Fruit fly (Drosophila melanogaster) whole organism, embryonic: ENCODE measurements around the gene CG42540.

Experiments used
- Adf1 ChIP-seq: fragments of 200-800 bp; sonication (Bioruptor generic); IDR thresholded peaks from 2 replicates; pipeline ENCODE4 v1.3.6; 2022; ENCODE audit warnings: missing biosample characterization, missing genetic modification characterization
- Blimp-1 ChIP-seq: fragments of 200-800 bp; sonication (Bioruptor generic); optimal IDR thresholded peaks from 3 replicates; lab custom pipeline; 2018; ENCODE audit warnings: missing biosample characterization, missing genetic modification characterization, mild to moderate bottlenecking, moderate library complexity, missing genetic modification reagents
- CG11085 ChIP-seq: fragments of 200-800 bp; sonication (Bioruptor generic); IDR thresholded peaks from 2 replicates; pipeline ENCODE4 v1.3.6; 2022; ENCODE audit warnings: missing biosample characterization, missing genetic modification characterization
- CG13287 ChIP-seq: fragments of 200-800 bp; sonication (Bioruptor generic); IDR thresholded peaks from 2 replicates; pipeline ENCODE4 v1.3.6; 2022; ENCODE audit warnings: missing biosample characterization, missing genetic modification characterization; ENCODE audit not compliant: partially characterized antibody
- CG1832 ChIP-seq: fragments of 200-800 bp; sonication (Bioruptor generic); optimal IDR thresholded peaks from 2 replicates; lab custom pipeline; 2017; ENCODE audit warnings: missing biosample characterization, mild to moderate bottlenecking, missing genetic modification characterization, inconsistent platforms
- CG2678 ChIP-seq: fragments of 200-800 bp; sonication (Bioruptor generic); optimal IDR thresholded peaks from 3 replicates; lab custom pipeline; 2019; ENCODE audit warnings: missing biosample characterization, mild to moderate bottlenecking, missing genetic modification characterization, moderate library complexity
- CG3163 ChIP-seq: fragments of 200-800 bp; sonication (Bioruptor generic); optimal IDR thresholded peaks from 3 replicates; lab custom pipeline; 2016; ENCODE audit warnings: missing biosample characterization, missing genetic modification characterization
- CG34422 ChIP-seq: fragments of 200-800 bp; sonication (Bioruptor generic); IDR thresholded peaks from 3 replicates; pipeline ENCODE4 v1.3.6; 2022; ENCODE audit warnings: missing biosample characterization, missing genetic modification characterization
- CG5180 ChIP-seq: fragments of 200-800 bp; sonication (Bioruptor generic); optimal IDR thresholded peaks from 3 replicates; lab custom pipeline; 2017; ENCODE audit warnings: missing biosample characterization, missing genetic modification characterization, mild to moderate bottlenecking, moderate library complexity, missing genetic modification reagents
- CG6175 ChIP-seq: fragments of 200-800 bp; sonication (Bioruptor generic); IDR thresholded peaks from 3 replicates; pipeline ENCODE4 v1.3.6; 2022; ENCODE audit warnings: missing biosample characterization, missing genetic modification characterization
- CG7928 ChIP-seq: fragments of 200-800 bp; sonication (Bioruptor generic); optimal IDR thresholded peaks from 2 replicates; lab custom pipeline; 2017; ENCODE audit warnings: missing biosample characterization, mild to moderate bottlenecking, missing genetic modification characterization
- CG8089 ChIP-seq: fragments of 200-800 bp; sonication (Bioruptor generic); optimal IDR thresholded peaks from 3 replicates; lab custom pipeline; 2016; ENCODE audit warnings: missing biosample characterization, missing genetic modification characterization
- Deaf1 ChIP-seq: fragments of 200-800 bp; optimal IDR thresholded peaks from 3 replicates; lab custom pipeline; 2019; ENCODE audit warnings: missing biosample characterization, mild to moderate bottlenecking, missing genetic modification characterization, moderate library complexity
- HmgZ ChIP-seq: fragments of 200-800 bp; sonication (Bioruptor generic); optimal IDR thresholded peaks from 2 replicates; lab custom pipeline; 2018; ENCODE audit warnings: missing biosample characterization, mild to moderate bottlenecking, missing genetic modification characterization
- Jarid2 ChIP-seq: fragments of 200-800 bp; sonication (Bioruptor generic); optimal IDR thresholded peaks from 3 replicates; lab custom pipeline; 2017; ENCODE audit warnings: mild to moderate bottlenecking, missing biosample characterization, missing genetic modification reagents, missing genetic modification characterization
- PHDP ChIP-seq: fragments of 200-800 bp; sonication (Bioruptor generic); optimal IDR thresholded peaks from 3 replicates; lab custom pipeline; 2018; ENCODE audit warnings: missing biosample characterization, mild to moderate bottlenecking, missing genetic modification characterization, moderate library complexity
- Rfx ChIP-seq: fragments of 200-800 bp; sonication (Bioruptor generic); IDR thresholded peaks from 2 replicates; pipeline ENCODE4 v1.3.6; 2022; ENCODE audit warnings: missing biosample characterization, missing genetic modification characterization
- Spps ChIP-seq: fragments of 200-800 bp; sonication (Bioruptor generic); optimal IDR thresholded peaks from 2 replicates; lab custom pipeline; 2018; ENCODE audit warnings: missing biosample characterization, mild to moderate bottlenecking, missing genetic modification characterization
- bab2 ChIP-seq: fragments of 200-800 bp; sonication (Bioruptor generic); optimal IDR thresholded peaks from 2 replicates; lab custom pipeline; 2016; ENCODE audit warnings: missing biosample characterization, missing genetic modification characterization
- btn ChIP-seq: fragments of 200-800 bp; sonication (Bioruptor generic); optimal IDR thresholded peaks from 2 replicates; lab custom pipeline; 2016; ENCODE audit warnings: missing biosample characterization, missing genetic modification characterization
- chinmo ChIP-seq: fragments of 200-800 bp; sonication (Bioruptor generic); IDR thresholded peaks from 4 replicates; pipeline ENCODE4 v1.3.6; 2022; ENCODE audit warnings: missing biosample characterization, missing genetic modification characterization; ENCODE audit not compliant: partially characterized antibody
- chn ChIP-seq: fragments of 200-800 bp; sonication (Bioruptor generic); optimal IDR thresholded peaks from 2 replicates; lab custom pipeline; 2016; ENCODE audit warnings: missing biosample characterization, missing genetic modification characterization
- ci ChIP-seq: fragments of 200-800 bp; sonication (Bioruptor generic); IDR thresholded peaks from 3 replicates; pipeline ENCODE4 v1.3.6; 2022; ENCODE audit warnings: missing biosample characterization, missing genetic modification characterization
- corto ChIP-seq: fragments of 200-800 bp; sonication (Bioruptor generic); optimal IDR thresholded peaks from 2 replicates; lab custom pipeline; 2016; ENCODE audit warnings: missing biosample characterization, mild to moderate bottlenecking, missing genetic modification characterization, moderate library complexity
- crol ChIP-seq: fragments of 200-800 bp; sonication (Bioruptor generic); IDR thresholded peaks from 2 replicates; pipeline ENCODE4 v1.3.6; 2022; ENCODE audit warnings: missing biosample characterization, missing genetic modification characterization
- eve ChIP-seq, 2 experiments: fragments of >200 bp; optimal IDR thresholded peaks; 2 replicates each; lab custom pipeline; 2017; ENCODE audit warnings: missing biosample characterization in 2 of 2, missing genetic modification characterization in 2 of 2
- ewg ChIP-seq: fragments of 200-800 bp; sonication (Bioruptor generic); optimal IDR thresholded peaks from 3 replicates; lab custom pipeline; 2017; ENCODE audit warnings: mild to moderate bottlenecking, missing biosample characterization, missing genetic modification reagents, missing genetic modification characterization
- fd3F ChIP-seq: fragments of 200-800 bp; sonication (Bioruptor generic); optimal IDR thresholded peaks from 2 replicates; lab custom pipeline; 2018; ENCODE audit warnings: missing biosample characterization, mild to moderate bottlenecking, missing genetic modification characterization, moderate library complexity
- ftz-f1 ChIP-seq: fragments of 200-800 bp; sonication (Bioruptor generic); optimal IDR thresholded peaks from 2 replicates; lab custom pipeline; 2016; ENCODE audit warnings: missing biosample characterization, missing genetic modification characterization
- klu ChIP-seq: fragments of 200-800 bp; sonication (Bioruptor generic); IDR thresholded peaks from 2 replicates; pipeline ENCODE4 v1.3.6; 2022; ENCODE audit warnings: missing biosample characterization, missing genetic modification characterization
- oc ChIP-seq: fragments of 200-800 bp; sonication (Bioruptor generic); optimal IDR thresholded peaks from 2 replicates; lab custom pipeline; 2018; ENCODE audit warnings: missing biosample characterization, mild to moderate bottlenecking, missing genetic modification characterization, moderate library complexity
- peb ChIP-seq: fragments of 200-800 bp; sonication (Bioruptor generic); IDR thresholded peaks from 2 replicates; pipeline ENCODE4 v1.3.6; 2022; ENCODE audit warnings: missing biosample characterization, missing genetic modification characterization
- pros ChIP-seq: fragments of 200-800 bp; sonication (Bioruptor generic); optimal IDR thresholded peaks from 3 replicates; lab custom pipeline; 2019; ENCODE audit warnings: missing biosample characterization, mild to moderate bottlenecking, missing genetic modification characterization, moderate library complexity
- sd ChIP-seq: fragments of 200-800 bp; sonication (Bioruptor generic); optimal IDR thresholded peaks from 3 replicates; lab custom pipeline; 2018; ENCODE audit warnings: missing biosample characterization, mild to moderate bottlenecking, missing genetic modification characterization, moderate library complexity
- sob ChIP-seq: fragments of 200-800 bp; sonication (Bioruptor generic); IDR thresholded peaks from 2 replicates; pipeline ENCODE4 v1.3.6; 2022; ENCODE audit warnings: missing biosample characterization, missing genetic modification characterization
- sqz ChIP-seq: fragments of 200-800 bp; sonication (Bioruptor generic); optimal IDR thresholded peaks from 3 replicates; lab custom pipeline; 2018; ENCODE audit warnings: missing biosample characterization, mild to moderate bottlenecking, missing genetic modification characterization
- sr ChIP-seq: fragments of 200-800 bp; sonication (Bioruptor generic); IDR thresholded peaks from 3 replicates; pipeline ENCODE4 v1.3.6; 2022; ENCODE audit warnings: missing biosample characterization, missing genetic modification characterization
- z ChIP-seq: fragments of 200-800 bp; sonication (Bioruptor generic); IDR thresholded peaks from 3 replicates; pipeline ENCODE4 v1.3.6; 2022; ENCODE audit warnings: missing biosample characterization, missing genetic modification characterization

CG42540 gene

DNA sequence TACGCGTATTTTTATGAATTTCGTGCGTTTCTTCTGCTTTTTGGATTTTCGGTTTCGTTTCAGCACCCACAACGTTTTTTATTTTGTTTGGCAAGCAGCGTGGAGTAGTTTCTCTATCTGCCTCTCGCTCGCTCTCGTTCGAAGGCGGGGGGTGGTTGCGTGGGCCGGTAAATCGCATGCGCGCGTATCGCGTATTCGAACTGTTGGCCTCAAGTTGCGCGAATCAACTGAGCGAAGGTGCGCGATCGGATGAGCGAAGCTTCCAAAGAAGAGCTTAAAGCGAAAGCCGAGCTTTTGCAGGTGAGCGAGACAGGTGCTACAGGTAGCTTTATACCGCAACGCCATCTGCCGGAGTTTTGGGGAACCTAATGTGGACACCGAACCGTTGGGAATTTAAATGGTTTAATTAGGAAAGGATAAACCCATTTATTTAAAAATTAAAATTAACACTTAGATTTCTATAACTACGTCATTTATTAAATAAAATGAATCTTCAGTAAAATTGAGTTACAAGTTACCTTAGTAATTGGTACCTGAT is 23.9 kb upstream of the CG42540 start, which contains the start of gene Tie (continued):
- peak; percentile 72 for TF ChIP-seq crol
- peak; percentile 48 for TF ChIP-seq CG5180 (GFP tag; lab: Kevin White, UChicago)
- TF ChIP-seq PHDP, result no peak
- TF ChIP-seq CG6175, result no peak
- peak; percentile 12; the same call in 1 of the 2 replicates for TF ChIP-seq Rfx (GFP tag; lab: Robert Waterston, UW)
- no peak for TF ChIP-seq btn (GFP tag; lab: Kevin White, UChicago)
- peak; percentile 96 for TF ChIP-seq sr
- TF ChIP-seq CG1832 (GFP tag; lab: Kevin White, UChicago), result peak; percentile 57
- peak; percentile 53; the same call in 1 of the 2 replicates for TF ChIP-seq CG13287 (GFP tag; lab: Robert Waterston, UW)
- no peak for TF ChIP-seq fd3F (GFP tag; lab: Kevin White, UChicago)
- TF ChIP-seq Spps (tag; lab: Kevin White, UChicago), result no peak
- TF ChIP-seq sob (GFP tag; lab: Robert Waterston, UW), result peak; percentile 33; the same call in 1 of the 2 replicates
- TF ChIP-seq chn (GFP tag; lab: Kevin White, UChicago), result peak; percentile 35
- TF ChIP-seq corto, result no peak
- TF ChIP-seq CG8089 (GFP tag; lab: Kevin White, UChicago), result no peak
- peak; percentile 68 for TF ChIP-seq ewg (GFP tag; lab: Kevin White, UChicago)
- no peak for TF ChIP-seq CG7928 (GFP tag; lab: Kevin White, UChicago)
- TF ChIP-seq CG2678 (tag; lab: Kevin White, UChicago), result peak; percentile 13
- peak; percentile 62 for TF ChIP-seq klu (GFP tag; lab: Robert Waterston, UW)
- peak; percentile 21 for TF ChIP-seq ftz-f1
- no peak for TF ChIP-seq HmgZ

DNA sequence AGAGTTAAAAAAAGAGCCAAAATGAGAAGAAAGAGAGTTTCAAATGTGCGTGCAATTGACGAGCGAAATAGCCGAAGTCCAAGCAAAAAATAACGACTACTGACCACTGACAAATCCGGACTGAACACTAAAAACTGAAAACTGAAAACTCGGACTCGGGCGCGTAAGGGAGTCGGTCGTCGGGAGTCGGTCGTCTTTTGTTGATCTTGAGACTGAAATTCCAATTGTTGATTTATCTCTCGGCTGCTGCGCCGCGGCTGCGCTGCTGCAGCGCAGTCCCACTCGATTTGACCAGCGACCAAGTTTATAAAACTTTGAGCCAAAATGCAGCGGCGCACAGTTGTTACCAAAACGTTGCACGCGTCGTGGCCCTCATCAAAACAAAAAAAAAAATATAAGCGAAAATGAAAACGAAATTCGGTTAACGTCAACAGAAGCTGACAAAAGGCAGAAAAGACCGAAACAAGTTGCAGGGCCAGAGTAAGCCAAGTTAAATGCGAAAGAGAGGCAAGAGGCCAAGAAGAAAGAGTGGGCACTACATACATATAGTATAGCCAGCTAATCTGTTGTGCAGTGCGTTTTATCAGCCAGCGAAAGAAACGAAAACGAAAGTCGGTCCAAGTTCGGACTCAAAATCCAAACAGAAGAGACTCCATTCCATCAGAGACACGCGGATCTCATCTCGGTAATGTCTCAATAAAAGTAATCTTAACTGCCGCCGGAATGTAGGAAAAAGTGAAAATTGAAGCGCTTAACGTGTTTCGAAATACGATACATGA is 22.9 kb upstream of the CG42540 start, which contains the start of gene CG11353:
CG11353 (plus strand) TSS at position 330 of the 779 bp plus-strand sequence.
- peak; percentile 20 for TF ChIP-seq sd (tag; lab: Kevin White, UChicago)
- TF ChIP-seq Deaf1 (tag; lab: Kevin White, UChicago), result peak; percentile 80
- TF ChIP-seq Adf1 (GFP tag; lab: Robert Waterston, UW), result peak; percentile 37; the same call in 1 of the 2 replicates
- no peak for TF ChIP-seq Jarid2 (GFP tag; lab: Kevin White, UChicago)
- peak; percentile 48 for TF ChIP-seq CG3163
- TF ChIP-seq eve (GFP tag; optimal IDR thresholded peaks at IDR 0.05; lab: Kevin White, UChicago), result no peak
- TF ChIP-seq chinmo, result 0 out of 4 replicates have a peak, but pooled peaks have one; percentile 13
- TF ChIP-seq z, result peak; percentile 80; the same call in 2 of the 3 replicates
- no peak for TF ChIP-seq peb (GFP tag; lab: Robert Waterston, UW)
- TF ChIP-seq Blimp-1 (GFP tag; lab: Kevin White, UChicago), result peak; percentile 91
- 0 out of 3 replicates have a peak, but pooled peaks have one; percentile 23 for TF ChIP-seq ci (GFP tag; lab: Robert Waterston, UW)
- TF ChIP-seq CG11085 (GFP tag; lab: Robert Waterston, UW), result no peak
- peak; percentile 58 for TF ChIP-seq pros (GFP tag; lab: Kevin White, UChicago)
- peak; percentile 15 for TF ChIP-seq oc
- peak; percentile 6 for TF ChIP-seq sqz (GFP tag; lab: Kevin White, UChicago)
- no peak for TF ChIP-seq bab2 (GFP tag; lab: Kevin White, UChicago)
- TF ChIP-seq CG34422 (GFP tag; lab: Robert Waterston, UW), result 0 out of 3 replicates have a peak, but pooled peaks have one; percentile 14
